Fruit fly (Drosophila melanogaster): ENCODE measurements around the gene ath.

DNA sequence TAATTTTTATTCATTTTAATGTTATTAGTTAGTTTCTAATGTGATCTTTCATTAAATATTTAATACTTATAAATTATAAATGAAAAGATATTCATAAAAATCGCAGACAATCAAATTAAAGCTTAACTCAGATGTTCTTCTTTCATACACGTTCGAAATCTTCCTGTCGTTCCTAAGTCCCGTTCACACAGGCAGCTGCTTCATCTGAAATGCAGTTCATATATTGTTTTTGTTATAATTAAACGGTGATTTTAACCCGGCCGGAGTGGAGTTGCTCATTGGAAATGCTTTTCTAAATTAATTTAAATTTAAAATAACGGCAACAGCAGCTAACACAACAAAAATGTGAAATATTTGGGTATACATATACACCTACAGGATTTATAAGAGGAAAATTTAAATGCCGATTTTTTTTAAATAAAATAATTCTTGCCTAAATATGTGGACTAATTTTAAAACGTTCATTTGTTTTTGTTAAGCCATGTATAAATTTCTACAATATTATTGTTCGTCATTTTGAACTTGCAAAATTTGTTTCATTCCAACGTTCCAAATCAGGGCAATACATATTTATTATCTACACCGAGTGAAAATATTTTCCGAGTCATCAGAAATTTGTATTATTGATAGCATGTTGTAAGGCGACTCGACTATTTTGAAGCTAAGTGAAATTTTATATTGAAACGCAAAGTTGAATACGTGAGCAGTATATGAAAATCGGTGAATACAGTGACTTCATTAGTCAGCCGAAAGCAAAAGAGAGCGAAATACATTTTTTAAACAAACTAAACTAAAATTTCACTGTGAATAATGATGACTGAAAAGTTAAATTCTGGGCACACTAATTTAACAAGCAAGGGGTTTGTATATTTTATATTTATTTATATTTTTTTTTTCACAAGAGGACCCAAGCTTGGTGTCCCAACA, 28.0 kb downstream of the ath start, which contains the start of gene me31B:
- no peak for TF ChIP-seq Dfd (GFP tag; optimal IDR thresholded peaks at IDR 0.05)
- no peak for TF ChIP-seq br (GFP tag; optimal IDR thresholded peaks at IDR 0.05)
- no peak for TF ChIP-seq GATAd (GFP tag; optimal IDR thresholded peaks at IDR 0.05)

Measured in whole organism, wandering third instar larva.